Worm (Caenorhabditis elegans) whole organism, young adult: ENCODE results near the gene F10E9.1.

Source experiments
- B0019.2 ChIP-seq: fragments of 200-800 bp; sonication (Bioruptor generic); conservative IDR thresholded peaks from 2 replicates; pipeline ENCODE4 v1.3.6; 2022; ENCODE audit warnings: missing genetic modification reagents, missing genetic modification characterization, missing compliant biosample characterization
- B0261.1 ChIP-seq: sonication (generic microtip); optimal IDR thresholded peaks from 2 replicates; lab custom pipeline; 2016; ENCODE audit warnings: mild to moderate bottlenecking, missing genetic modification characterization, moderate library complexity, missing compliant biosample characterization
- F23B12.7 ChIP-seq: sonication (generic microtip); optimal IDR thresholded peaks from 2 replicates; lab custom pipeline; 2017; ENCODE audit warnings: missing genetic modification characterization, mild to moderate bottlenecking, missing compliant biosample characterization, antibody characterized with exemption, moderate library complexity; ENCODE audit not compliant: insufficient read depth
- F37B4.10 ChIP-seq: fragments of 200-800 bp; sonication (Bioruptor generic); IDR thresholded peaks from 2 replicates; pipeline ENCODE4 v1.3.6; 2022; ENCODE audit warnings: missing genetic modification characterization, missing compliant biosample characterization
- F39B2.1 ChIP-seq: fragments of 200-800 bp; sonication (Bioruptor generic); IDR thresholded peaks from 2 replicates; pipeline ENCODE4 v1.3.6; 2022; ENCODE audit warnings: missing genetic modification reagents, missing genetic modification characterization, missing compliant biosample characterization
- F55B11.4 ChIP-seq: sonication (generic microtip); optimal IDR thresholded peaks from 2 replicates; lab custom pipeline; 2016; ENCODE audit warnings: missing compliant biosample characterization, missing genetic modification characterization, borderline replicate concordance; ENCODE audit not compliant: insufficient read depth
- K11D2.4 ChIP-seq: fragments of 200-800 bp; sonication (Bioruptor generic); IDR thresholded peaks from 2 replicates; pipeline ENCODE4 v1.3.6; 2022; ENCODE audit warnings: missing genetic modification reagents, missing genetic modification characterization, missing compliant biosample characterization
- T07F8.4 ChIP-seq: sonication (generic microtip); optimal IDR thresholded peaks from 2 replicates; lab custom pipeline; 2016; ENCODE audit warnings: mild to moderate bottlenecking, missing genetic modification characterization, moderate library complexity, missing compliant biosample characterization
- Y53F4B.3 ChIP-seq: fragments of 200-800 bp; sonication (Bioruptor generic); IDR thresholded peaks from 2 replicates; pipeline ENCODE4 v1.3.6; 2022; ENCODE audit warnings: missing genetic modification reagents, missing genetic modification characterization, missing compliant biosample characterization
- akir-1 ChIP-seq: fragments of 200-800 bp; sonication (Bioruptor generic); optimal IDR thresholded peaks from 2 replicates; lab custom pipeline; 2018; ENCODE audit warnings: mild to moderate bottlenecking, missing genetic modification characterization, moderate library complexity, missing compliant biosample characterization
- ama-1 ChIP-seq, 3 experiments: fragments of 150-350 bp in 1 of 3; sonication (generic microtip) in 2 of 3; optimal IDR thresholded peaks; 2 replicates each; lab custom pipeline; 2014 to 2018; ENCODE audit warnings: missing biosample characterization in 2 of 3, missing genetic modification characterization in 2 of 3, missing genetic modification reagents in 2 of 3
- atf-7 ChIP-seq: sonication (generic microtip); optimal IDR thresholded peaks from 2 replicates; lab custom pipeline; 2017; ENCODE audit warnings: mild to moderate bottlenecking, missing genetic modification characterization, missing compliant biosample characterization
- attf-3 ChIP-seq: fragments of 200-800 bp; sonication (Bioruptor generic); conservative IDR thresholded peaks from 2 replicates; pipeline ENCODE4 v1.3.6; 2022; ENCODE audit warnings: missing genetic modification reagents, missing genetic modification characterization, missing compliant biosample characterization
- bed-2 ChIP-seq: fragments of 200-800 bp; sonication (Bioruptor generic); IDR thresholded peaks from 2 replicates; pipeline ENCODE4 v1.3.6; 2022; ENCODE audit warnings: missing genetic modification reagents, missing genetic modification characterization, missing compliant biosample characterization
- ceh-100 ChIP-seq: fragments of 200-800 bp; sonication (Bioruptor generic); IDR thresholded peaks from 2 replicates; pipeline ENCODE4 v1.3.6; 2022; ENCODE audit warnings: missing genetic modification reagents, missing genetic modification characterization, missing compliant biosample characterization
- ceh-27 ChIP-seq: fragments of 200-800 bp; sonication (Bioruptor generic); optimal IDR thresholded peaks from 2 replicates; lab custom pipeline; 2018; ENCODE audit warnings: mild to moderate bottlenecking, missing genetic modification characterization, moderate library complexity, missing compliant biosample characterization
- ceh-79 ChIP-seq: sonication (generic microtip); optimal IDR thresholded peaks from 2 replicates; lab custom pipeline; 2017; ENCODE audit warnings: mild to moderate bottlenecking, missing genetic modification characterization, missing compliant biosample characterization
- egl-18 ChIP-seq: fragments of 200-800 bp; sonication (Bioruptor generic); IDR thresholded peaks from 2 replicates; pipeline ENCODE4 v1.3.6; 2022; ENCODE audit warnings: missing genetic modification reagents, missing genetic modification characterization, missing compliant biosample characterization
- egrh-3 ChIP-seq: fragments of 200-800 bp; sonication (Bioruptor generic); IDR thresholded peaks from 2 replicates; pipeline ENCODE4 v1.3.6; 2022; ENCODE audit warnings: missing genetic modification reagents, missing genetic modification characterization, missing compliant biosample characterization
- ets-4 ChIP-seq: fragments of 200-800 bp; sonication (Bioruptor generic); optimal IDR thresholded peaks from 2 replicates; lab custom pipeline; 2018; ENCODE audit warnings: mild to moderate bottlenecking, missing genetic modification characterization, missing compliant biosample characterization
- him-1 ChIP-seq: sonication (generic microtip); optimal IDR thresholded peaks from 2 replicates; lab custom pipeline; 2016; ENCODE audit warnings: missing genotype, missing genetic modification reagents, missing genetic modification characterization, missing compliant biosample characterization
- hlh-12 ChIP-seq: sonication (generic microtip); optimal IDR thresholded peaks from 2 replicates; lab custom pipeline; 2016; ENCODE audit warnings: missing genetic modification characterization, missing compliant biosample characterization
- hmg-20 ChIP-seq: fragments of 200-800 bp; sonication (Bioruptor generic); IDR thresholded peaks from 2 replicates; pipeline ENCODE4 v1.3.6; 2022; ENCODE audit warnings: missing genetic modification reagents, missing genetic modification characterization, missing compliant biosample characterization
- hrde-1 ChIP-seq: sonication (generic microtip); optimal IDR thresholded peaks from 2 replicates; lab custom pipeline; 2016; ENCODE audit warnings: missing genetic modification characterization, mild to moderate bottlenecking, missing compliant biosample characterization, moderate library complexity, missing genotype, missing genetic modification reagents, borderline replicate concordance
- hsf-1 ChIP-seq: fragments of 200-800 bp; sonication (Bioruptor generic); IDR thresholded peaks from 2 replicates; pipeline ENCODE4 v1.3.6; 2022; ENCODE audit warnings: missing genetic modification reagents, missing genetic modification characterization, missing compliant biosample characterization
- lag-1 ChIP-seq: fragments of 200-800 bp; sonication (Bioruptor generic); IDR thresholded peaks from 2 replicates; pipeline ENCODE4 v1.3.6; 2022; ENCODE audit warnings: missing genetic modification reagents, missing genetic modification characterization, missing compliant biosample characterization
- let-607 ChIP-seq, 2 experiments: fragments of 200-800 bp in 1 of 2; sonication (Bioruptor generic) in 1 of 2; sonication (generic microtip) in 1 of 2; optimal IDR thresholded peaks; 2 replicates each; lab custom pipeline; 2016 to 2018; ENCODE audit warnings: mild to moderate bottlenecking in 2 of 2, missing compliant biosample characterization in 2 of 2, missing genetic modification characterization in 2 of 2, moderate library complexity in 2 of 2, missing genotype in 1 of 2
- lin-54 ChIP-seq: fragments of 200-800 bp; sonication (Bioruptor generic); optimal IDR thresholded peaks from 2 replicates; lab custom pipeline; 2018; ENCODE audit warnings: mild to moderate bottlenecking, missing genetic modification characterization, missing compliant biosample characterization
- lsy-27 ChIP-seq: sonication (generic microtip); optimal IDR thresholded peaks from 2 replicates; lab custom pipeline; 2017; ENCODE audit warnings: missing genetic modification characterization, mild to moderate bottlenecking, missing compliant biosample characterization, antibody characterized with exemption, missing genotype, borderline replicate concordance; ENCODE audit not compliant: insufficient read depth
- madf-6 ChIP-seq: fragments of 200-800 bp; sonication (Bioruptor generic); IDR thresholded peaks from 2 replicates; pipeline ENCODE4 v1.3.6; 2022; ENCODE audit warnings: missing genetic modification reagents, missing genetic modification characterization, missing compliant biosample characterization
- madf-8 ChIP-seq: fragments of 200-800 bp; sonication (Bioruptor generic); conservative IDR thresholded peaks from 2 replicates; pipeline ENCODE4 v1.3.6; 2022; ENCODE audit warnings: missing genetic modification reagents, missing genetic modification characterization, missing compliant biosample characterization
- mel-28 ChIP-seq: sonication (generic microtip); optimal IDR thresholded peaks from 2 replicates; lab custom pipeline; 2016; ENCODE audit warnings: borderline replicate concordance, mild to moderate bottlenecking, missing genetic modification characterization, missing compliant biosample characterization
- mes-4 ChIP-seq: sonication (generic microtip); optimal IDR thresholded peaks from 2 replicates; lab custom pipeline; 2016; ENCODE audit warnings: missing genotype, missing genetic modification characterization, missing compliant biosample characterization
- nhr-120 ChIP-seq: fragments of 200-800 bp; sonication (Bioruptor generic); IDR thresholded peaks from 2 replicates; pipeline ENCODE4 v1.3.6; 2022; ENCODE audit warnings: missing genetic modification characterization, missing compliant biosample characterization
- nhr-179 ChIP-seq: sonication (generic microtip); optimal IDR thresholded peaks from 2 replicates; lab custom pipeline; 2016; ENCODE audit warnings: mild to moderate bottlenecking, missing genetic modification characterization, missing compliant biosample characterization
- nhr-80 ChIP-seq: sonication (generic microtip); optimal IDR thresholded peaks from 2 replicates; lab custom pipeline; 2016; ENCODE audit warnings: missing genetic modification characterization, missing compliant biosample characterization
- nhr-90 ChIP-seq: sonication (generic microtip); optimal IDR thresholded peaks from 2 replicates; lab custom pipeline; 2016; ENCODE audit warnings: missing genotype, mild to moderate bottlenecking, missing genetic modification characterization, missing compliant biosample characterization
- pbrm-1 ChIP-seq: fragments of 200-800 bp; sonication (Bioruptor generic); IDR thresholded peaks from 2 replicates; pipeline ENCODE4 v1.3.6; 2022; ENCODE audit warnings: missing genetic modification reagents, missing genetic modification characterization, missing compliant biosample characterization
- snpc-1.1 ChIP-seq: sonication (generic microtip); optimal IDR thresholded peaks from 2 replicates; lab custom pipeline; 2017; ENCODE audit warnings: missing genetic modification characterization, mild to moderate bottlenecking, missing compliant biosample characterization, antibody characterized with exemption, moderate library complexity, missing genotype, missing genetic modification reagents; ENCODE audit not compliant: insufficient read depth
- tbp1 ChIP-seq: fragments of 200-800 bp; sonication (Bioruptor generic); optimal IDR thresholded peaks from 2 replicates; lab custom pipeline; 2018; ENCODE audit warnings: mild to moderate bottlenecking, missing genetic modification characterization, missing compliant biosample characterization
- tbx-9 ChIP-seq: sonication (generic microtip); optimal IDR thresholded peaks from 2 replicates; lab custom pipeline; 2016; ENCODE audit warnings: borderline replicate concordance, missing genetic modification characterization, inconsistent platforms, missing compliant biosample characterization
- tlf-1 ChIP-seq: fragments of 200-800 bp; sonication (Bioruptor generic); optimal IDR thresholded peaks from 2 replicates; lab custom pipeline; 2018; ENCODE audit warnings: mild to moderate bottlenecking, missing genetic modification characterization, missing compliant biosample characterization
- zfh-2 ChIP-seq: fragments of 200-800 bp; sonication (Bioruptor generic); conservative IDR thresholded peaks from 2 replicates; pipeline ENCODE4 v1.3.6; 2022; ENCODE audit warnings: missing genetic modification reagents, missing genetic modification characterization, missing compliant biosample characterization
- ztf-18 ChIP-seq: sonication (generic microtip); optimal IDR thresholded peaks from 2 replicates; lab custom pipeline; 2016; ENCODE audit warnings: missing genotype, mild to moderate bottlenecking, missing genetic modification characterization, missing compliant biosample characterization
- ztf-26 ChIP-seq: sonication (generic microtip); optimal IDR thresholded peaks from 2 replicates; lab custom pipeline; 2017; ENCODE audit warnings: missing genetic modification characterization, missing compliant biosample characterization
- ztf-28 ChIP-seq: fragments of 200-800 bp; sonication (Bioruptor generic); IDR thresholded peaks from 2 replicates; pipeline ENCODE4 v1.3.6; 2022; ENCODE audit warnings: missing genetic modification reagents, missing genetic modification characterization, missing compliant biosample characterization
- ztf-3 ChIP-seq: fragments of 200-800 bp; sonication (Bioruptor generic); optimal IDR thresholded peaks from 2 replicates; lab custom pipeline; 2018; ENCODE audit warnings: mild to moderate bottlenecking, missing genetic modification characterization, missing compliant biosample characterization

The F10E9.1 gene

DNA sequence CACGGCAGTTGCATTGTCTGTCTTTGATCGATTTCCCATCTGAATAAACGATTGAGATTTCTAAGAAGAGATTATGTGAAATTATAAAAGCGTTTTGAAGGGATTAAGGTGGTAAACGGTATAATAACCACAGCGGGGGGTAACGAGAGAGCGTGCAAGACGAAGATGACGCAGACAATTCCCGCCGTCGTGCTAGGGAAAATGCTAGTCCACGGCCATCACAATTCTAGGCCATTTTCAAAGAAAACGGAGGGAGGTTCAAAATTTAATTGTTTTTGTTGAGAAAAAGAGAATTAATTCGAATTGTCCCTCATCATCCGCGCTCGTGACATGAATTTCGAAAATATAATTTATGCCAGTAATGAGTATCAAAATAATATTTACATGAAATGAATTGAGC, 3.9 kb upstream of the F10E9.1 start, which contains the start of gene F10E9.11 (continued):
- peak; percentile 57 for TF ChIP-seq tbp1 (GFP tag; lab: Kevin White, UChicago)
- no peak for TF ChIP-seq lsy-27 (tag; lab: Kevin White, UChicago)
- no peak for TF ChIP-seq atf-7 (tag; lab: Kevin White, UChicago)
- peak; percentile 44; the same call in 1 of the 2 replicates for TF ChIP-seq hmg-20 (GFP tag; lab: Robert Waterston, UW)
- peak; percentile 78 for TF ChIP-seq pbrm-1 (GFP tag; lab: Robert Waterston, UW)
- TF ChIP-seq lin-54 (GFP tag; lab: Kevin White, UChicago): peak; percentile 94
- TF ChIP-seq ceh-27 (GFP tag; lab: Kevin White, UChicago): peak; percentile 95
- no peak for TF ChIP-seq egl-18
- TF ChIP-seq mes-4 (tag; lab: Kevin White, UChicago): no peak
- TF ChIP-seq T07F8.4 (tag; lab: Kevin White, UChicago): no peak
- no peak for TF ChIP-seq zfh-2 (GFP tag; lab: Robert Waterston, UW)
- TF ChIP-seq ceh-79 (tag; lab: Kevin White, UChicago): no peak
- peak; percentile 83; the same call in 1 of the 2 replicates for TF ChIP-seq bed-2
- peak; percentile 39 for TF ChIP-seq F23B12.7 (tag; lab: Kevin White, UChicago)
- TF ChIP-seq F37B4.10 (GFP tag; lab: Robert Waterston, UW): no peak
- peak; percentile 28 for TF ChIP-seq tlf-1
- no peak for TF ChIP-seq tbx-9 (tag; lab: Kevin White, UChicago)
- peak; percentile 75 for TF ChIP-seq akir-1 (GFP tag; lab: Kevin White, UChicago)
- TF ChIP-seq nhr-120 (GFP tag; lab: Robert Waterston, UW): no peak
- TF ChIP-seq hsf-1 (GFP tag; lab: Robert Waterston, UW): 0 out of 2 replicates have a peak, but pooled peaks have one; percentile 5
- no peak for TF ChIP-seq mel-28 (tag; lab: Kevin White, UChicago)
- TF ChIP-seq madf-8: peak; percentile 69
- TF ChIP-seq F55B11.4 (tag; lab: Kevin White, UChicago): no peak
- TF ChIP-seq Y53F4B.3: no peak
- no peak for TF ChIP-seq F39B2.1 (GFP tag; lab: Robert Waterston, UW)
- TF ChIP-seq hlh-12 (tag; lab: Kevin White, UChicago): no peak
- no peak for TF ChIP-seq nhr-179 (tag; lab: Kevin White, UChicago)
- TF ChIP-seq ztf-3: no peak
- TF ChIP-seq snpc-1.1 (tag; lab: Kevin White, UChicago): peak; percentile 45
- no peak for TF ChIP-seq ets-4
- TF ChIP-seq B0261.1 (tag; lab: Kevin White, UChicago): no peak
- TF ChIP-seq madf-6 (GFP tag; lab: Robert Waterston, UW): peak; percentile 84
- peak; percentile 56; the same call in 1 of the 2 replicates for TF ChIP-seq ceh-100 (GFP tag; lab: Robert Waterston, UW)
- TF ChIP-seq K11D2.4 (GFP tag; lab: Robert Waterston, UW): peak; percentile 58; the same call in 1 of the 2 replicates
- TF ChIP-seq nhr-90: no peak
- no peak for TF ChIP-seq ama-1 (optimal IDR thresholded peaks at IDR 0.05; lab: Kevin White, UChicago)
- TF ChIP-seq ama-1 (GFP tag; optimal IDR thresholded peaks at IDR 0.05; lab: Kevin White, UChicago): no peak
- no peak for TF ChIP-seq ztf-26 (tag; lab: Kevin White, UChicago)
- TF ChIP-seq him-1 (tag; lab: Kevin White, UChicago): peak; percentile 63
- 0 out of 2 replicates have a peak, but pooled peaks have one; percentile 14 for TF ChIP-seq egrh-3 (GFP tag; lab: Robert Waterston, UW)
- no peak for TF ChIP-seq lag-1 (GFP tag; lab: Robert Waterston, UW)
- no peak for TF ChIP-seq hrde-1 (tag; lab: Kevin White, UChicago)
- TF ChIP-seq ztf-18 (tag; lab: Kevin White, UChicago): peak; percentile 39
- peak; percentile 74 for TF ChIP-seq B0019.2
- peak; percentile 73 for TF ChIP-seq attf-3 (GFP tag; lab: Robert Waterston, UW)
- no peak for TF ChIP-seq ztf-28 (GFP tag; lab: Robert Waterston, UW)
- peak in 1 of 2 experiments; percentile 33 for TF ChIP-seq let-607 (tag; optimal IDR thresholded peaks at IDR 0.05; lab: Kevin White, UChicago)
- no peak for TF ChIP-seq nhr-80 (tag; lab: Kevin White, UChicago)
